Worm (Caenorhabditis elegans): ENCODE results near the gene phy-4.

phy-4 gene

ce11 chrV:19522551-19523137, 9.2 kb upstream of the phy-4 start (continued):
- TF ChIP-seq hlh-13 (GFP tag; optimal IDR thresholded peaks at IDR 0.05) (peak; percentile 43), zip-5 (tag; optimal IDR thresholded peaks at IDR 0.05) (no peak), hlh-8 (tag; optimal IDR thresholded peaks at IDR 0.05) (peak; percentile 4), K09A11.1 (tag; optimal IDR thresholded peaks at IDR 0.05; ENCODE audit: insufficient read depth) (no peak), ceh-14 (tag; optimal IDR thresholded peaks at IDR 0.05) (peak; percentile 58), nhr-232 (tag; optimal IDR thresholded peaks at IDR 0.05) (no peak), pag-3 (tag; optimal IDR thresholded peaks at IDR 0.05; ENCODE audit: borderline replicate concordance) (peak; percentile 11), ceh-18 (tag; optimal IDR thresholded peaks at IDR 0.05) (peak; percentile 69), mec-3 (tag; optimal IDR thresholded peaks at IDR 0.05; ENCODE audit: borderline replicate concordance) (no peak), unc-3 (GFP tag; conservative IDR thresholded peaks at IDR 0.05) (0 out of 2 replicates have a peak, but pooled peaks have one; percentile 47), unc-3 (tag; optimal IDR thresholded peaks at IDR 0.05) (peak; percentile 62), hlh-6 (tag; optimal IDR thresholded peaks at IDR 0.05) (no peak), lim-6 (tag; optimal IDR thresholded peaks at IDR 0.05) (no peak), elt-4 (tag; optimal IDR thresholded peaks at IDR 0.05) (no peak), lin-11 (tag; optimal IDR thresholded peaks at IDR 0.05) (peak; percentile 18), pros-1 (tag; optimal IDR thresholded peaks at IDR 0.05) (peak; percentile 91), elt-2 (tag; optimal IDR thresholded peaks at IDR 0.05) (peak; percentile 84), pat-9 (tag; optimal IDR thresholded peaks at IDR 0.05) (peak; percentile 48), pha-4 (tag; optimal IDR thresholded peaks at IDR 0.05) (no peak)

- TF ChIP-seq tbx-2 (tag; optimal IDR thresholded peaks at IDR 0.05) = no peak
- TF ChIP-seq gmeb-2 (tag; optimal IDR thresholded peaks at IDR 0.05) = no peak
- TF ChIP-seq fkh-10 (GFP tag; optimal IDR thresholded peaks at IDR 0.05) = no peak
- no peak for TF ChIP-seq C38D4.7 (GFP tag; optimal IDR thresholded peaks at IDR 0.05)
- peak; percentile 22 for TF ChIP-seq elt-2 (tag; optimal IDR thresholded peaks at IDR 0.05)
- TF ChIP-seq ceh-22 (tag; optimal IDR thresholded peaks at IDR 0.05) = no peak
- TF ChIP-seq ceh-6 (GFP tag; optimal IDR thresholded peaks at IDR 0.05) = peak; percentile 11
- TF ChIP-seq Y22D7AL.16 (tag; optimal IDR thresholded peaks at IDR 0.05) = no peak
- TF ChIP-seq ceh-2 (tag; optimal IDR thresholded peaks at IDR 0.05) = no peak
- no peak for TF ChIP-seq F13H6.1 (tag; optimal IDR thresholded peaks at IDR 0.05)
- no peak for TF ChIP-seq madf-2 (tag; optimal IDR thresholded peaks at IDR 0.05)
Observed at ce11 chrV:19521351-19522278, 8.2 kb upstream of the phy-4 start.

- TF ChIP-seq ama-1 (optimal IDR thresholded peaks at IDR 0.05) (peak; percentile 39), ttx-3 (tag; optimal IDR thresholded peaks at IDR 0.05) (no peak)
Observed at ce11 chrV:19520597-19521322, 7.3 kb upstream of the phy-4 start.

DNA sequence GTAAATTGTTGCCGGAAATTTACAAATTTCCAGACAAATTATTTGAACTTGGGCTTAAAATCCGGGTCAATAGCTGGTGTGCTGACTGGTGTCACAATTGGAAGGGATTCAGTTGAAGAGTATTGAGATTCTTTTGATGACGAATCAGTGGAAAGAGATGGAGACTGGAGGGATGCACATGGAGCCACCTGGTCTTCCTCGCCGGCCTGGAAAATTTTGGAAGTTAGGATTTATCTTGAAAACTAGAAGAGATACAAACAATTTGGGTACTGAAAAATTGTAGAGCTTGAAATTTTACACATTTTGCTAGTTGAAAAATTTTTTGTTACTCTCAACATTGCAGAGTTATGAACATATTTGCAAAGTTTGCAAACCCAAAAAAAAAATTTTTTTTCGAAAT, 6.7 kb upstream of the phy-4 start:
- TF ChIP-seq ama-1 (optimal IDR thresholded peaks at IDR 0.05) (no peak), dmd-4 (tag; optimal IDR thresholded peaks at IDR 0.05; ENCODE audit: borderline replicate concordance) (no peak), Y22D7AL.16 (tag; optimal IDR thresholded peaks at IDR 0.05) (no peak), T23F11.4 (GFP tag; optimal IDR thresholded peaks at IDR 0.05) (no peak)
